Worm (Caenorhabditis elegans): ENCODE results near the gene abu-10.

The abu-10 gene

DNA sequence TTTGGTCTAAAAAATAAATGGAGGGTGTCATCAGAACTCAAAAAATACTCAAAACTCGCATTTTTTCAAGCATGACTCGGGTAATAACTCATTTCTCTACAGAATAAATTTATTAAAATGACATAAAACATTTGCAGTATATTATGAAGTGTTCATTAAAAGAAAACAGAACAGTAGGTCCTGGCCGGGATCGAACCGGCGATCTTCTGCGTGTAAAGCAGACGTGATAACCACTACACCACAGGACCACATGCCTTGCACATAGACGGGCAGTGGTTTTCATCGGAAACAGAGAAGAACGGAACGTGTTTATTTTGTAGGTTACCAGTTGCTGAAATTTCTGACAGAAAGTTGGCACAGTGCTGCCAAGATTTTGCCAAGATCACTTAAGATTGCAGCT, 4.6 kb upstream of the abu-10 start:
- TF ChIP-seq snu-23 (GFP tag; optimal IDR thresholded peaks at IDR 0.05) (peak; percentile 35), lin-14 (GFP tag; optimal IDR thresholded peaks at IDR 0.05) (peak; percentile 2), tlp-1 (tag; optimal IDR thresholded peaks at IDR 0.05) (no peak), lin-35 (GFP tag; optimal IDR thresholded peaks at IDR 0.05) (peak in 1 of 2 experiments; percentile 5), C16A3.4 (tag; optimal IDR thresholded peaks at IDR 0.05) (no peak)

ce11 chrX:3794161-3794560, 3.8 kb upstream of the abu-10 start:
- peak; percentile 1 for TF ChIP-seq nhr-85 (tag)
- TF ChIP-seq nhr-20 (tag; optimal IDR thresholded peaks at IDR 0.05) = no peak

- TF ChIP-seq sox-4 (tag; optimal IDR thresholded peaks at IDR 0.05) (no peak), snpc-4 (tag; optimal IDR thresholded peaks at IDR 0.05) (no peak), fos-1 (tag; optimal IDR thresholded peaks at IDR 0.05) (no peak), snu-23 (GFP tag; optimal IDR thresholded peaks at IDR 0.05) (no peak), nhr-47 (tag; optimal IDR thresholded peaks at IDR 0.05) (no peak), elt-2 (tag; optimal IDR thresholded peaks at IDR 0.05) (no peak), efl-3 (GFP tag; optimal IDR thresholded peaks at IDR 0.05) (no peak), sup-37 (GFP tag; optimal IDR thresholded peaks at IDR 0.05) (no peak), egl-13 (tag; optimal IDR thresholded peaks at IDR 0.05) (no peak), vab-15 (tag; optimal IDR thresholded peaks at IDR 0.05) (no peak), swsn-7 (tag; optimal IDR thresholded peaks at IDR 0.05) (no peak), Y116A8C.19 (tag; optimal IDR thresholded peaks at IDR 0.05; ENCODE audit: borderline replicate concordance) (no peak), xbp-1 (tag; optimal IDR thresholded peaks at IDR 0.05) (no peak), dpl-1 (GFP tag; optimal IDR thresholded peaks at IDR 0.05) (no peak)
Observed at ce11 chrX:3795642-3796041, 2.3 kb upstream of the abu-10 start, which contains the start of gene F35A5.5. F35A5.5 (minus strand) TSS chrX:3795742.

DNA sequence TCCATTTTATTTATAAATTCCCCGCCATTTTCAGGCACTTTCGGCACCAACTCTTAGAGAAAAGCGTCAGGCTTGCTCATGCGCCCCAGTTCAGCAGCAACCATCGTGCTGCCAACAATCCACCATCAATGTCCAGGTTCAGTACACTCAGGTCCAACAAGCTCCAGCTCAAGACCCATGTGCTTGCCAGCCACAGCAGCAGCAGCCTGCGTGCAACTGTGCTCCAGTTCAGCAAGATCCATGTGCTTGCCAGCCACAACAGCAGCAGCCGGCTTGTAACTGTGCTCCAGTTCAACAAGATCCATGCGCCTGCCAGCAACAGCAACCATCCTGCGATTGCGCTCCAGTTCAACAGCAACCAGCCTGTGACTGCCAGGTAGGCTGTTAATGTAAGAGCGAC, 306 bp downstream of the abu-10 start:
- TF ChIP-seq mdl-1 (tag; optimal IDR thresholded peaks at IDR 0.05) = no peak
- no peak for TF ChIP-seq tbx-2 (tag; optimal IDR thresholded peaks at IDR 0.05)
- no peak for TF ChIP-seq hpl-2 (GFP tag; optimal IDR thresholded peaks at IDR 0.05)
- no peak for TF ChIP-seq zip-4 (GFP tag; optimal IDR thresholded peaks at IDR 0.05)
- no peak for TF ChIP-seq ztf-4 (tag; optimal IDR thresholded peaks at IDR 0.05)
- TF ChIP-seq unc-30 (tag; optimal IDR thresholded peaks at IDR 0.05) = no peak
- no peak for TF ChIP-seq fkh-8 (tag; optimal IDR thresholded peaks at IDR 0.05)
- TF ChIP-seq nhr-47 (tag; optimal IDR thresholded peaks at IDR 0.05) = no peak
- TF ChIP-seq nhr-28 (tag; optimal IDR thresholded peaks at IDR 0.05) = no peak
- TF ChIP-seq pag-3 (tag; optimal IDR thresholded peaks at IDR 0.05; ENCODE audit: borderline replicate concordance, insufficient read depth) = no peak
- no peak for TF ChIP-seq aly-2 (tag; optimal IDR thresholded peaks at IDR 0.05)
- TF ChIP-seq hlh-17 (GFP tag; optimal IDR thresholded peaks at IDR 0.05; ENCODE audit: borderline replicate concordance) = no peak
- no peak for TF ChIP-seq fos-1 (tag; optimal IDR thresholded peaks at IDR 0.05)
- TF ChIP-seq lsy-2 (tag; optimal IDR thresholded peaks at IDR 0.05) = no peak
- TF ChIP-seq nhr-19 (GFP tag; conservative IDR thresholded peaks at IDR 0.05) = no peak

DNA sequence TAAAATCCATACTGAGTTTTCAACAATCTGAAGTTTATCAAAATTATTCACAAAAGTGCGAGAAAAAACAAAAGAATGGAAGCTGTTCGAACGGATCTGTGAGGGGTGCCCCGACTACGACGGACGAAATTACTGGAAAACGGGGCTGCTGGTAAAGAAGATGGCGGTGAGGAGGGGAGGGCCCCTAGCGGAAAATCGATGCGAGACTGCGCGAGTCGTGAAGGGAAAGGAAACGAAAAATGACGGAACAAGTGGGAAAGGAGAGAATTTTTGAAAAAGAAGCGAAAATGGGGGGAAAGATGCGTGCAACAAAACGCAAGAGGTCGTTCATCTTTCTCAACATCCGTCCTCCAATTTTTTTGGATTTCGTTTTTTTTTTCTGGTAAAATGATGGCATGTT, 4.8 kb downstream of the abu-10 start:
- peak in 2 of 3 experiments; percentile 14 to 48 for TF ChIP-seq ceh-82 (tag; optimal IDR thresholded peaks at IDR 0.05)
- TF ChIP-seq aha-1 (tag; optimal IDR thresholded peaks at IDR 0.05) = no peak
- no peak for TF ChIP-seq unc-98 (GFP tag; IDR thresholded peaks at IDR 0.05)
- no peak for TF ChIP-seq C04F5.9 (tag; optimal IDR thresholded peaks at IDR 0.05)
- TF ChIP-seq fkh-10 (GFP tag; optimal IDR thresholded peaks at IDR 0.05) = peak; percentile 69
- no peak for TF ChIP-seq efl-1 (optimal IDR thresholded peaks at IDR 0.05)
- TF ChIP-seq efl-1 (GFP tag; optimal IDR thresholded peaks at IDR 0.05 in 1 of 2) = no peak
- no peak for TF ChIP-seq snu-23 (GFP tag; optimal IDR thresholded peaks at IDR 0.05)
- TF ChIP-seq nhr-20 (tag; optimal IDR thresholded peaks at IDR 0.05) = no peak
- TF ChIP-seq C16A3.4 (tag; optimal IDR thresholded peaks at IDR 0.05) = no peak
- TF ChIP-seq mef-2 (tag; optimal IDR thresholded peaks at IDR 0.05) = no peak
- TF ChIP-seq nhr-19 (GFP tag; conservative IDR thresholded peaks at IDR 0.05) = no peak
- no peak for TF ChIP-seq lir-3 (tag; optimal IDR thresholded peaks at IDR 0.05; ENCODE audit: poor library complexity)
- peak; percentile 35 for TF ChIP-seq egl-13 (tag; optimal IDR thresholded peaks at IDR 0.05)
- peak; percentile 61 for TF ChIP-seq lin-14 (GFP tag; optimal IDR thresholded peaks at IDR 0.05)
- TF ChIP-seq unc-86 (tag; optimal IDR thresholded peaks at IDR 0.05) = no peak
- no peak for TF ChIP-seq ama-1 (optimal IDR thresholded peaks at IDR 0.05)
- no peak for TF ChIP-seq dpl-1 (GFP tag; optimal IDR thresholded peaks at IDR 0.05)
- no peak for TF ChIP-seq nhr-71 (tag; optimal IDR thresholded peaks at IDR 0.05)
- TF ChIP-seq unc-30 (tag; optimal IDR thresholded peaks at IDR 0.05) = no peak
- TF ChIP-seq hlh-17 (GFP tag; optimal IDR thresholded peaks at IDR 0.05; ENCODE audit: borderline replicate concordance) = no peak
- no peak for TF ChIP-seq xbp-1 (tag; optimal IDR thresholded peaks at IDR 0.05)
